Fruit fly (Drosophila melanogaster): ENCODE data around the gene CG44088.

Gene CG44088

dm6 chr3R:4771319-4771718, 3.5 kb downstream of the CG44088 start:
- TF ChIP-seq CG12605 (GFP tag; IDR thresholded peaks at IDR 0.05) = no peak
- no peak for TF ChIP-seq CG8159 (tag; optimal IDR thresholded peaks at IDR 0.05)
- TF ChIP-seq CG9948 (tag; optimal IDR thresholded peaks at IDR 0.05) = no peak
- no peak for TF ChIP-seq CG32121 (GFP tag; IDR thresholded peaks at IDR 0.05)
- TF ChIP-seq CG14655 (GFP tag; optimal IDR thresholded peaks at IDR 0.05) = no peak
- no peak for TF ChIP-seq Ets98B (GFP tag; IDR thresholded peaks at IDR 0.05)
- no peak for TF ChIP-seq CG13204 (GFP tag; optimal IDR thresholded peaks at IDR 0.05)
- TF ChIP-seq Snoo (tag; optimal IDR thresholded peaks at IDR 0.05) = no peak
- TF ChIP-seq rn (GFP tag; IDR thresholded peaks at IDR 0.05) = no peak
- TF ChIP-seq EcR (GFP tag; optimal IDR thresholded peaks at IDR 0.05) = no peak
- no peak for TF ChIP-seq CG4496 (GFP tag; IDR thresholded peaks at IDR 0.05)
- TF ChIP-seq CG10348 (GFP tag; IDR thresholded peaks at IDR 0.05) = no peak
- TF ChIP-seq gl (tag; optimal IDR thresholded peaks at IDR 0.05) = no peak
- no peak for TF ChIP-seq D1 (tag; optimal IDR thresholded peaks at IDR 0.05)
- TF ChIP-seq CG17806 (tag; optimal IDR thresholded peaks at IDR 0.05) = no peak
- no peak for TF ChIP-seq Pif1A (GFP tag; optimal IDR thresholded peaks at IDR 0.05)
- no peak for TF ChIP-seq Pif1B (GFP tag; optimal IDR thresholded peaks at IDR 0.05)
- TF ChIP-seq CG8301 (tag; optimal IDR thresholded peaks at IDR 0.05) = no peak
- no peak for TF ChIP-seq CG34367 (tag; optimal IDR thresholded peaks at IDR 0.05)
- TF ChIP-seq fd96Ca (GFP tag; IDR thresholded peaks at IDR 0.05) = no peak

- TF ChIP-seq CG15710 (tag; optimal IDR thresholded peaks at IDR 0.05) (no peak), fd96Ca (GFP tag; IDR thresholded peaks at IDR 0.05) (0 out of 3 replicates have a peak, but pooled peaks have one; percentile 35), CG4496 (GFP tag; IDR thresholded peaks at IDR 0.05) (no peak), CG17806 (tag; optimal IDR thresholded peaks at IDR 0.05) (no peak), EcR (GFP tag; optimal IDR thresholded peaks at IDR 0.05) (no peak), CG32121 (GFP tag; IDR thresholded peaks at IDR 0.05) (no peak), CG14655 (GFP tag; optimal IDR thresholded peaks at IDR 0.05) (peak; percentile 48), gl (tag; optimal IDR thresholded peaks at IDR 0.05) (no peak), Pif1B (GFP tag; optimal IDR thresholded peaks at IDR 0.05) (no peak), CG10348 (GFP tag; IDR thresholded peaks at IDR 0.05) (no peak), CG13204 (GFP tag; optimal IDR thresholded peaks at IDR 0.05) (peak; percentile 0), CG8159 (tag; optimal IDR thresholded peaks at IDR 0.05) (no peak), Pif1A (GFP tag; optimal IDR thresholded peaks at IDR 0.05) (no peak), rn (GFP tag; IDR thresholded peaks at IDR 0.05) (no peak), CG34367 (tag; optimal IDR thresholded peaks at IDR 0.05) (no peak), CG9948 (tag; optimal IDR thresholded peaks at IDR 0.05) (no peak), Snoo (tag; optimal IDR thresholded peaks at IDR 0.05) (no peak), CG8301 (tag; optimal IDR thresholded peaks at IDR 0.05) (no peak)
Measured at dm6 chr3R:4768711-4769239, 6.1 kb downstream of the CG44088 start.

DNA sequence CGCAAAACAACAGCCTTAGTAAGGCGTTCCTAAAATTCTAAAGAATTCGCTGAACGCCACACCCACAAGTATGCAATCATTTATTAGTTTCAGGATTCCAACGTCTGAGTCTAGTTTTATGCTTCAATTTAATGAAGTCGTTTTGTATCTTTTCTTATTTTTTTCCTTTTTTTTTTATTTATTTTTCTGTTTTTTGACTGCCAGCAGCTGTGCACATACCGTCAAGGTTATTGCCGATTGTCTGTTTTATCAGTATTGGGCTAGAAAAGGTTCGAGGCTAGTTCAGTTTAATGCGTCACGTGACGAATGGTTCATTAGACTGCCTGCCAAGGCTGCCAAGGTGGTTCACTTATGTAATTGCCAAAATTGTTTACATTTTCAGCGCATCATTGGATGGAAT, 13.5 kb downstream of the CG44088 start:
- TF ChIP-seq Pif1A (GFP tag; optimal IDR thresholded peaks at IDR 0.05) (peak; percentile 14), Snoo (tag; optimal IDR thresholded peaks at IDR 0.05) (peak; percentile 46), CG4496 (GFP tag; IDR thresholded peaks at IDR 0.05) (no peak), CG15710 (tag; optimal IDR thresholded peaks at IDR 0.05) (no peak)

dm6 chr3R:4749735-4750134, 25.1 kb downstream of the CG44088 start, which contains the start of gene atms:
Gene atms (plus strand): TSS chr3R:4750035.
- TF ChIP-seq Pif1A (GFP tag; optimal IDR thresholded peaks at IDR 0.05) = no peak
- no peak for TF ChIP-seq Snoo (tag; optimal IDR thresholded peaks at IDR 0.05)
- no peak for TF ChIP-seq Pif1B (GFP tag; optimal IDR thresholded peaks at IDR 0.05)
- no peak for TF ChIP-seq EcR (GFP tag; optimal IDR thresholded peaks at IDR 0.05)

DNA sequence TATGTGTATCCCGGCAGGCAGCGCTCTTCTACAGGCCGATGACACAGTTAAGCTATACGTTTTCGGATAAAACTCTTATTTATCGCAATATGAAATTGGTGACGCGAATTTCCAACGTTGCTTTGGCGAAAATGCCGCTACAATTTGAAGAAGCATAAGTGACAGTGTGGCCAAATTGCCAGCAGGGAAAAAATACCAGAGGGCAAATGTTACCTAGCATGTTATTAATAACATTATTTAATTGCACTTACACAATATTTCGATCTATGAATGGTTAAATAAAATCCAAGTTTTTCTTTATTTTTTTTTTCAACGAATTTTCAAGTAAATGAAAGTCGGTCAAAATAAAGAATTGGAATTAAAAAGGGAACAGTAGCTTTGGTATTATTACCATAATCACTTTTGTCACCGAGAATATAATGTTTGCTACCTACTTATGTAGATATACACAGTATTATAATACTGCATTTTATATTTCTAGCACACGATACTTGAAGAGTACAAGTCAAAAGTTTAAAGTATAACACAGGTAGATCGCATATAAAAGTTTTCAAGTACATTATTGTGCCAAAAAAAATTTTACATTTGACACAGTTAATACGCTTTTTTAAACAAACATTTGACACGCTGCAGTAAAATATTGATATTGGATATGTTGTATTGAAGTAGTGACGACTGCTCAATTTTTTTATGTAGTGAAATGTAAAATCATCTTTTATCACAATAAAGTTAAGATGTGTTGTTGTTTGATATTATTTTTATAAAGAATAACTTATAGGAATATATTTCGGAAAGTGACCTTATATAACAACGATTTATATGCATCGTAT, 25.8 kb downstream of the CG44088 start, which contains the start of gene tacc:
Gene tacc, minus strand, starts transcription at position 169 of the 830 bp plus-strand sequence.
- TF ChIP-seq CG34367 (tag; optimal IDR thresholded peaks at IDR 0.05) (no peak), D1 (tag; optimal IDR thresholded peaks at IDR 0.05) (no peak), fd96Ca (GFP tag; IDR thresholded peaks at IDR 0.05) (no peak), CG8301 (tag; optimal IDR thresholded peaks at IDR 0.05) (no peak), Pif1A (GFP tag; optimal IDR thresholded peaks at IDR 0.05) (no peak), gl (tag; optimal IDR thresholded peaks at IDR 0.05) (no peak), CG8159 (tag; optimal IDR thresholded peaks at IDR 0.05) (no peak), CG14655 (GFP tag; optimal IDR thresholded peaks at IDR 0.05) (no peak), rn (GFP tag; IDR thresholded peaks at IDR 0.05) (no peak), CG15710 (tag; optimal IDR thresholded peaks at IDR 0.05) (no peak), CG32121 (GFP tag; IDR thresholded peaks at IDR 0.05) (no peak), CG17806 (tag; optimal IDR thresholded peaks at IDR 0.05) (no peak), CG10348 (GFP tag; IDR thresholded peaks at IDR 0.05) (no peak), CG13204 (GFP tag; optimal IDR thresholded peaks at IDR 0.05) (no peak), CG12605 (GFP tag; IDR thresholded peaks at IDR 0.05) (no peak), Pif1B (GFP tag; optimal IDR thresholded peaks at IDR 0.05) (no peak), Ets98B (GFP tag; IDR thresholded peaks at IDR 0.05) (no peak), CG9948 (tag; optimal IDR thresholded peaks at IDR 0.05) (no peak), CG4496 (GFP tag; IDR thresholded peaks at IDR 0.05) (no peak), EcR (GFP tag; optimal IDR thresholded peaks at IDR 0.05) (no peak)

- TF ChIP-seq EcR (GFP tag; optimal IDR thresholded peaks at IDR 0.05) = no peak
- no peak for TF ChIP-seq CG10348 (GFP tag; IDR thresholded peaks at IDR 0.05)
- TF ChIP-seq Pif1B (GFP tag; optimal IDR thresholded peaks at IDR 0.05) = no peak
- no peak for TF ChIP-seq CG12605 (GFP tag; IDR thresholded peaks at IDR 0.05)
- TF ChIP-seq CG34367 (tag; optimal IDR thresholded peaks at IDR 0.05) = no peak
- TF ChIP-seq CG15710 (tag; optimal IDR thresholded peaks at IDR 0.05) = peak; percentile 44
- TF ChIP-seq CG32121 (GFP tag; IDR thresholded peaks at IDR 0.05) = 0 out of 2 replicates have a peak, but pooled peaks have one; percentile 30
- TF ChIP-seq CG4496 (GFP tag; IDR thresholded peaks at IDR 0.05) = no peak
- peak; percentile 48; the same call in 1 of the 3 replicates for TF ChIP-seq fd96Ca (GFP tag; IDR thresholded peaks at IDR 0.05)
- no peak for TF ChIP-seq D1 (tag; optimal IDR thresholded peaks at IDR 0.05)
- TF ChIP-seq Ets98B (GFP tag; IDR thresholded peaks at IDR 0.05) = no peak
- peak; percentile 1 for TF ChIP-seq Pif1A (GFP tag; optimal IDR thresholded peaks at IDR 0.05)
- no peak for TF ChIP-seq Snoo (tag; optimal IDR thresholded peaks at IDR 0.05)
- no peak for TF ChIP-seq rn (GFP tag; IDR thresholded peaks at IDR 0.05)
- peak; percentile 43 for TF ChIP-seq CG8301 (tag; optimal IDR thresholded peaks at IDR 0.05)
- no peak for TF ChIP-seq CG13204 (GFP tag; optimal IDR thresholded peaks at IDR 0.05)
- peak; percentile 42 for TF ChIP-seq CG8159 (tag; optimal IDR thresholded peaks at IDR 0.05)
- peak; percentile 30 for TF ChIP-seq CG17806 (tag; optimal IDR thresholded peaks at IDR 0.05)
- TF ChIP-seq CG14655 (GFP tag; optimal IDR thresholded peaks at IDR 0.05) = peak; percentile 60
- TF ChIP-seq gl (tag; optimal IDR thresholded peaks at IDR 0.05) = no peak
- TF ChIP-seq CG9948 (tag; optimal IDR thresholded peaks at IDR 0.05) = peak; percentile 30
Measured at dm6 chr3R:4747292-4747691, 27.6 kb downstream of the CG44088 start.
